In the genomic region with DNA sequence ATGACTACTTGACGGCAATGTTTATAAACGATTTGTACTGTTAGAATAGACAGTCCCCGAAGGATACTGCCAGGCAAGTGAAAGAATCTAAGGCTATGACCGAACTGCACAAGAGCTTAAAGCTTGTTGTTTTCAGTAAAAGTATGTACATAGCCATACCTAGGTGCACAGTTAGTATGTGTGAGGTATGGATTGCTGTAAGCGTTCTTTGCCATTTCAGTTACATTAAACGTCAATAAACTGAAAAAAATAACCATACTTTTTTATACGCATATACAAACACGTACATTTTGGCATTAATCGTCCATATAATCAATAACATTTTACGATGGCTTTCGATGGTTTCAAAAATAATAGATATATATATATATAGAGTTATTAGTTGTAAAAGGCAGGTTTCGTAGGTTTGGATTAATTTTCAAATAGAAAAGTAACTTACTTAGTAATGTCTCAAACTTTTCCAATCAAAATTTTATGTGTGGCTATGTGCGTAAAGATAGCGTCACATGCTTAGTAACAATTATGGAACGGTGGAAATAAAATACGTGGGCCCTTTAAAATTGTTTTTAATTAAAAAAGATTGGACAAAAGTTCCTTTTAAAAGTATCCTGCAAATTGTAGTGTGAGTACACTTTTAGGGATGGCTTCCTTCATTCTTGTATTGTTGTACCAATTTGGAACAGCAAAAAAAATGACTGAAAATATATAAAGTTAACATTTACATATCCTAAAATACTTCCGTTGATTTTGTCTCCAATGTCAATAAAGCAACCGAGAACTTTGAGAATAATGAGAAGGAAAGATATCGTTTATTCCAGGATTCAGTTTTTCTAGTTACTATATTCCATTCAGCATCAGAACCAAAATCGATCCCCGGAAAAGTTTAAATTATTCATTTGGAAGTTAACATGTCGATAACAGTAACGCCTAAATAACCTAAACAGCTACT, we compare ENCODE assay signal across 5 fruit fly cellular contexts.
A peak's percentile ranks its signal among the peaks of the same experiment; 100 is the strongest.
TF ChIP-seq lines count a peak whose summit lies in the region.

A gene (minus strand): TSS at position 444 of the 949 bp plus-strand sequence.

- TF ChIP-seq CTCF in whole organism, embryonic (GFP tag; optimal IDR thresholded peaks at IDR 0.05; lab: Kevin White, UChicago) = no peak

TF ChIP-seq in Kc167, 6 proteins besides CTCF, POLR2A, EP300 and RAD21:
- TF ChIP-seq ttk (optimal IDR thresholded peaks at IDR 0.05; lab: Kevin White, UChicago) (no peak), Myc (optimal IDR thresholded peaks at IDR 0.05; lab: Kevin White, UChicago) (no peak), insv (optimal IDR thresholded peaks at IDR 0.05; lab: Kevin White, UChicago) (no peak), Sin3A (optimal IDR thresholded peaks at IDR 0.05; lab: Kevin White, UChicago) (no peak), psq (optimal IDR thresholded peaks at IDR 0.05; lab: Kevin White, UChicago) (no peak), h (optimal IDR thresholded peaks at IDR 0.05; lab: Kevin White, UChicago) (peak; percentile 40)

TF ChIP-seq in whole organism, adult, 20 proteins besides CTCF, POLR2A, EP300 and RAD21:
- TF ChIP-seq Mnt (GFP tag; optimal IDR thresholded peaks at IDR 0.05; lab: Kevin White, UChicago) = no peak
- peak; percentile 90 for TF ChIP-seq kay (GFP tag; lab: Kevin White, UChicago; ENCODE audit: borderline replicate concordance)
TF ChIP-seq in whole organism, adult: peak in this region for 1.

TF ChIP-seq in whole organism, embryonic, 481 proteins besides CTCF, POLR2A, EP300 and RAD21 (continues in another document):
- no peak for TF ChIP-seq ro (GFP tag; IDR thresholded peaks at IDR 0.05; lab: Robert Waterston, UW)
- TF ChIP-seq fd102C (GFP tag; optimal IDR thresholded peaks at IDR 0.05; lab: Kevin White, UChicago) = peak; percentile 14
- peak; percentile 29 for TF ChIP-seq Sry-δ (GFP tag; optimal IDR thresholded peaks at IDR 0.05; lab: Kevin White, UChicago)
- peak; percentile 100 for TF ChIP-seq CG30020 (tag; optimal IDR thresholded peaks at IDR 0.05; lab: Kevin White, UChicago)
- TF ChIP-seq Dll (GFP tag; IDR thresholded peaks at IDR 0.05; lab: Robert Waterston, UW; ENCODE audit: partially characterized antibody) = no peak
- TF ChIP-seq Pdp1 (GFP tag; optimal IDR thresholded peaks at IDR 0.05; lab: Kevin White, UChicago) = no peak
- peak; percentile 62 for TF ChIP-seq Lhr (GFP tag; optimal IDR thresholded peaks at IDR 0.05; lab: Kevin White, UChicago)
- no peak for TF ChIP-seq trh (GFP tag; optimal IDR thresholded peaks at IDR 0.05; lab: Kevin White, UChicago)
- no peak for TF ChIP-seq CG11695 (GFP tag; IDR thresholded peaks at IDR 0.05; lab: Robert Waterston, UW)
- TF ChIP-seq Ets97D (GFP tag; optimal IDR thresholded peaks at IDR 0.05; lab: Kevin White, UChicago) = peak; percentile 34
- peak; percentile 10 for TF ChIP-seq dmrt11E (tag; optimal IDR thresholded peaks at IDR 0.05; lab: Kevin White, UChicago)
- TF ChIP-seq chn (GFP tag; optimal IDR thresholded peaks at IDR 0.05; lab: Kevin White, UChicago) = no peak
- TF ChIP-seq CG1024 (GFP tag; IDR thresholded peaks at IDR 0.05; lab: Robert Waterston, UW) = peak; percentile 98
- TF ChIP-seq CG30403 (GFP tag; optimal IDR thresholded peaks at IDR 0.05; lab: Kevin White, UChicago) = no peak
- peak; percentile 86 for TF ChIP-seq MESR4 (GFP tag; optimal IDR thresholded peaks at IDR 0.05; lab: Kevin White, UChicago)
- TF ChIP-seq fd96Cb (tag; optimal IDR thresholded peaks at IDR 0.05; lab: Kevin White, UChicago) = no peak
- TF ChIP-seq run (tag; optimal IDR thresholded peaks at IDR 0.05; lab: Kevin White, UChicago) = no peak
- TF ChIP-seq cas (GFP tag; IDR thresholded peaks at IDR 0.05; lab: Robert Waterston, UW) = no peak
- peak; percentile 58 for TF ChIP-seq pzg (GFP tag; optimal IDR thresholded peaks at IDR 0.05; lab: Kevin White, UChicago)
- no peak for TF ChIP-seq Ptx1 (GFP tag; IDR thresholded peaks at IDR 0.05; lab: Robert Waterston, UW)
- TF ChIP-seq CG8089 (GFP tag; optimal IDR thresholded peaks at IDR 0.05; lab: Kevin White, UChicago) = peak; percentile 74
- no peak for TF ChIP-seq grn (GFP tag; optimal IDR thresholded peaks at IDR 0.05; lab: Kevin White, UChicago)
- no peak for TF ChIP-seq jumu (GFP tag; optimal IDR thresholded peaks at IDR 0.05; lab: Kevin White, UChicago)
- TF ChIP-seq ssp (GFP tag; IDR thresholded peaks at IDR 0.05; lab: Robert Waterston, UW) = peak; percentile 96

TF ChIP-seq in whole organism, prepupa, 60 proteins besides CTCF, POLR2A, EP300 and RAD21:
- TF ChIP-seq acj6 (GFP tag; optimal IDR thresholded peaks at IDR 0.05; lab: Kevin White, UChicago) (no peak), CG3032 (tag; optimal IDR thresholded peaks at IDR 0.05; lab: Kevin White, UChicago) (peak; percentile 40), Blimp-1 (GFP tag; optimal IDR thresholded peaks at IDR 0.05; lab: Kevin White, UChicago) (no peak)

TF ChIP-seq in whole organism, wandering third instar larva, 38 proteins besides CTCF, POLR2A, EP300 and RAD21:
- no peak for TF ChIP-seq Myc (optimal IDR thresholded peaks at IDR 0.05; lab: Kevin White, UChicago)
- TF ChIP-seq N (GFP tag; optimal IDR thresholded peaks at IDR 0.05; lab: Kevin White, UChicago) = peak; percentile 52
- no peak for TF ChIP-seq psq (GFP tag; optimal IDR thresholded peaks at IDR 0.05; lab: Kevin White, UChicago)
- TF ChIP-seq CG32264 (GFP tag; optimal IDR thresholded peaks at IDR 0.05; lab: Kevin White, UChicago) = no peak
- peak; percentile 69 for TF ChIP-seq woc (GFP tag; optimal IDR thresholded peaks at IDR 0.05; lab: Kevin White, UChicago)
- TF ChIP-seq Dif (GFP tag; optimal IDR thresholded peaks at IDR 0.05; lab: Kevin White, UChicago; ENCODE audit: partially characterized antibody) = no peak
- TF ChIP-seq sage (GFP tag; optimal IDR thresholded peaks at IDR 0.05; lab: Kevin White, UChicago) = no peak
- no peak for TF ChIP-seq sv (GFP tag; optimal IDR thresholded peaks at IDR 0.05; lab: Kevin White, UChicago)
- no peak for TF ChIP-seq Dfd (GFP tag; optimal IDR thresholded peaks at IDR 0.05; lab: Kevin White, UChicago)
- TF ChIP-seq CG9705 (GFP tag; optimal IDR thresholded peaks at IDR 0.05; lab: Kevin White, UChicago) = no peak
- TF ChIP-seq rgr (GFP tag; optimal IDR thresholded peaks at IDR 0.05; lab: Kevin White, UChicago) = no peak
- no peak for TF ChIP-seq lola (GFP tag; optimal IDR thresholded peaks at IDR 0.05; lab: Kevin White, UChicago)
- no peak for TF ChIP-seq Mio (GFP tag; optimal IDR thresholded peaks at IDR 0.05; lab: Kevin White, UChicago)
- TF ChIP-seq dmrt93B (GFP tag; optimal IDR thresholded peaks at IDR 0.05; lab: Kevin White, UChicago) = no peak
- TF ChIP-seq OdsH (GFP tag; optimal IDR thresholded peaks at IDR 0.05; lab: Kevin White, UChicago) = no peak
TF ChIP-seq in whole organism, wandering third instar larva: peak in this region for 2.
